Worm (Caenorhabditis elegans) whole organism, young adult: ENCODE data around the gene Y22D7AL.11.

Experiments
- B0019.2 ChIP-seq: fragments of 200-800 bp; sonication (Bioruptor generic); conservative IDR thresholded peaks from 2 replicates; pipeline ENCODE4 v1.3.6; 2022; ENCODE audit warnings: missing genetic modification reagents, missing genetic modification characterization, missing compliant biosample characterization
- F33H1.4 ChIP-seq: fragments of 200-800 bp; sonication (Bioruptor generic); IDR thresholded peaks from 2 replicates; pipeline ENCODE4 v1.3.6; 2022; ENCODE audit warnings: missing genetic modification reagents, missing genetic modification characterization, missing compliant biosample characterization
- F52B5.7 ChIP-seq: sonication (generic microtip); optimal IDR thresholded peaks from 2 replicates; lab custom pipeline; 2016; ENCODE audit warnings: mild to moderate bottlenecking, missing genetic modification characterization, missing compliant biosample characterization
- K11D2.4 ChIP-seq: fragments of 200-800 bp; sonication (Bioruptor generic); IDR thresholded peaks from 2 replicates; pipeline ENCODE4 v1.3.6; 2022; ENCODE audit warnings: missing genetic modification reagents, missing genetic modification characterization, missing compliant biosample characterization
- Y56A3A.18 ChIP-seq: fragments of 200-800 bp; sonication (Bioruptor generic); IDR thresholded peaks from 2 replicates; pipeline ENCODE4 v1.3.6; 2022; ENCODE audit warnings: missing genetic modification reagents, missing genetic modification characterization, missing compliant biosample characterization
- aptf-3 ChIP-seq: fragments of 200-800 bp; sonication (Bioruptor generic); IDR thresholded peaks from 2 replicates; pipeline ENCODE4 v1.3.6; 2022; ENCODE audit warnings: missing genetic modification characterization, missing compliant biosample characterization
- attf-3 ChIP-seq: fragments of 200-800 bp; sonication (Bioruptor generic); conservative IDR thresholded peaks from 2 replicates; pipeline ENCODE4 v1.3.6; 2022; ENCODE audit warnings: missing genetic modification reagents, missing genetic modification characterization, missing compliant biosample characterization
- attf-5 ChIP-seq: fragments of 200-800 bp; sonication (Bioruptor generic); optimal IDR thresholded peaks from 2 replicates; lab custom pipeline; 2018; ENCODE audit warnings: mild to moderate bottlenecking, missing genetic modification characterization, missing compliant biosample characterization
- ceh-27 ChIP-seq: fragments of 200-800 bp; sonication (Bioruptor generic); optimal IDR thresholded peaks from 2 replicates; lab custom pipeline; 2018; ENCODE audit warnings: mild to moderate bottlenecking, missing genetic modification characterization, moderate library complexity, missing compliant biosample characterization
- efl-1 ChIP-seq: fragments of 150-350 bp; optimal IDR thresholded peaks from 2 replicates; lab custom pipeline; 2014; ENCODE audit warnings: missing biosample characterization, missing genetic modification reagents, missing genetic modification characterization
- egl-44 ChIP-seq: fragments of 200-800 bp; sonication (Bioruptor generic); IDR thresholded peaks from 2 replicates; pipeline ENCODE4 v1.3.6; 2022; ENCODE audit warnings: missing genetic modification reagents, missing genetic modification characterization, missing compliant biosample characterization
- egrh-3 ChIP-seq: fragments of 200-800 bp; sonication (Bioruptor generic); IDR thresholded peaks from 2 replicates; pipeline ENCODE4 v1.3.6; 2022; ENCODE audit warnings: missing genetic modification reagents, missing genetic modification characterization, missing compliant biosample characterization
- fkh-3 ChIP-seq: sonication (generic microtip); optimal IDR thresholded peaks from 2 replicates; lab custom pipeline; 2016; ENCODE audit warnings: mild to moderate bottlenecking, missing genetic modification characterization, missing compliant biosample characterization
- gei-17 ChIP-seq: fragments of 200-800 bp; sonication (Bioruptor generic); optimal IDR thresholded peaks from 2 replicates; lab custom pipeline; 2018; ENCODE audit warnings: mild to moderate bottlenecking, missing genetic modification characterization, missing compliant biosample characterization
- him-1 ChIP-seq: sonication (generic microtip); optimal IDR thresholded peaks from 2 replicates; lab custom pipeline; 2016; ENCODE audit warnings: missing genotype, missing genetic modification reagents, missing genetic modification characterization, missing compliant biosample characterization
- hlh-26 ChIP-seq: fragments of 200-800 bp; sonication (Bioruptor generic); conservative IDR thresholded peaks from 2 replicates; pipeline ENCODE4 v1.3.6; 2022; ENCODE audit warnings: missing genetic modification reagents, missing genetic modification characterization, missing compliant biosample characterization
- let-607 ChIP-seq, 2 experiments: fragments of 200-800 bp in 1 of 2; sonication (Bioruptor generic) in 1 of 2; sonication (generic microtip) in 1 of 2; optimal IDR thresholded peaks; 2 replicates each; lab custom pipeline; 2016 to 2018; ENCODE audit warnings: mild to moderate bottlenecking in 2 of 2, missing compliant biosample characterization in 2 of 2, missing genetic modification characterization in 2 of 2, moderate library complexity in 2 of 2, missing genotype in 1 of 2
- lin-26 ChIP-seq: fragments of 200-800 bp; sonication (Bioruptor generic); IDR thresholded peaks from 2 replicates; pipeline ENCODE4 v1.3.6; 2022; ENCODE audit warnings: missing genetic modification reagents, missing genetic modification characterization, missing compliant biosample characterization
- lir-1 ChIP-seq: fragments of 200-800 bp; sonication (Bioruptor generic); conservative IDR thresholded peaks from 2 replicates; pipeline ENCODE4 v1.3.6; 2022; ENCODE audit warnings: missing genetic modification reagents, missing genetic modification characterization, missing compliant biosample characterization
- lsy-27 ChIP-seq: sonication (generic microtip); optimal IDR thresholded peaks from 2 replicates; lab custom pipeline; 2017; ENCODE audit warnings: missing genetic modification characterization, mild to moderate bottlenecking, missing compliant biosample characterization, antibody characterized with exemption, missing genotype, borderline replicate concordance; ENCODE audit not compliant: insufficient read depth
- madf-10 ChIP-seq: sonication (generic microtip); optimal IDR thresholded peaks from 2 replicates; lab custom pipeline; 2016; ENCODE audit warnings: mild to moderate bottlenecking, missing genetic modification characterization, missing compliant biosample characterization
- mes-4 ChIP-seq: sonication (generic microtip); optimal IDR thresholded peaks from 2 replicates; lab custom pipeline; 2016; ENCODE audit warnings: missing genotype, missing genetic modification characterization, missing compliant biosample characterization
- nhr-179 ChIP-seq: sonication (generic microtip); optimal IDR thresholded peaks from 2 replicates; lab custom pipeline; 2016; ENCODE audit warnings: mild to moderate bottlenecking, missing genetic modification characterization, missing compliant biosample characterization
- nhr-90 ChIP-seq: sonication (generic microtip); optimal IDR thresholded peaks from 2 replicates; lab custom pipeline; 2016; ENCODE audit warnings: missing genotype, mild to moderate bottlenecking, missing genetic modification characterization, missing compliant biosample characterization
- pha-4 ChIP-seq: fragments of 150-350 bp; sonication (generic microtip); optimal IDR thresholded peaks from 2 replicates; lab custom pipeline; 2014; ENCODE audit warnings: missing biosample characterization, missing genetic modification reagents, missing genetic modification characterization
- sea-2 ChIP-seq: fragments of 200-800 bp; sonication (Bioruptor generic); IDR thresholded peaks from 2 replicates; pipeline ENCODE4 v1.3.6; 2022; ENCODE audit warnings: missing genetic modification characterization, missing compliant biosample characterization
- snpc-4 ChIP-seq, 5 experiments: fragments of 150-350 bp in 1 of 5; sonication (generic microtip) in 4 of 5; optimal IDR thresholded peaks; 2 replicates each; lab custom pipeline; 2014 to 2018; ENCODE audit warnings: missing genetic modification characterization in 5 of 5, missing biosample characterization in 3 of 5, antibody characterized with exemption in 2 of 5, mild to moderate bottlenecking in 2 of 5, missing compliant biosample characterization in 2 of 5, missing genotype in 2 of 5, moderate library complexity in 2 of 5, missing genetic modification reagents in 1 of 5
- somi-1 ChIP-seq: fragments of 200-800 bp; sonication (Bioruptor generic); optimal IDR thresholded peaks from 2 replicates; lab custom pipeline; 2018; ENCODE audit warnings: mild to moderate bottlenecking, missing genetic modification characterization, missing compliant biosample characterization
- tbx-9 ChIP-seq: sonication (generic microtip); optimal IDR thresholded peaks from 2 replicates; lab custom pipeline; 2016; ENCODE audit warnings: borderline replicate concordance, missing genetic modification characterization, inconsistent platforms, missing compliant biosample characterization
- unc-130 ChIP-seq: sonication (generic microtip); optimal IDR thresholded peaks from 2 replicates; lab custom pipeline; 2016; ENCODE audit warnings: missing genetic modification reagents, missing genetic modification characterization, missing compliant biosample characterization
- unc-62 ChIP-seq: fragments of 150-350 bp; optimal IDR thresholded peaks from 2 replicates; lab custom pipeline; 2014; ENCODE audit warnings: missing biosample characterization, missing genetic modification reagents, missing genetic modification characterization
- xnd-1 ChIP-seq: sonication (generic microtip); optimal IDR thresholded peaks from 2 replicates; lab custom pipeline; 2016; ENCODE audit warnings: missing genotype, missing genetic modification reagents, missing genetic modification characterization, missing compliant biosample characterization
- zfh-2 ChIP-seq: fragments of 200-800 bp; sonication (Bioruptor generic); conservative IDR thresholded peaks from 2 replicates; pipeline ENCODE4 v1.3.6; 2022; ENCODE audit warnings: missing genetic modification reagents, missing genetic modification characterization, missing compliant biosample characterization
- zim-3 ChIP-seq: sonication (generic microtip); optimal IDR thresholded peaks from 2 replicates; lab custom pipeline; 2017; ENCODE audit warnings: mild to moderate bottlenecking, missing genetic modification characterization, moderate library complexity, missing compliant biosample characterization
- ztf-22 ChIP-seq: fragments of 200-800 bp; sonication (Bioruptor generic); optimal IDR thresholded peaks from 2 replicates; lab custom pipeline; 2018; ENCODE audit warnings: mild to moderate bottlenecking, missing genetic modification characterization, moderate library complexity, missing compliant biosample characterization
- ztf-25 ChIP-seq: fragments of 200-800 bp; sonication (Bioruptor generic); IDR thresholded peaks from 2 replicates; pipeline ENCODE4 v1.3.6; 2022; ENCODE audit warnings: missing genetic modification reagents, missing genetic modification characterization, missing compliant biosample characterization
- ztf-26 ChIP-seq: sonication (generic microtip); optimal IDR thresholded peaks from 2 replicates; lab custom pipeline; 2017; ENCODE audit warnings: missing genetic modification characterization, missing compliant biosample characterization
- ztf-28 ChIP-seq: fragments of 200-800 bp; sonication (Bioruptor generic); IDR thresholded peaks from 2 replicates; pipeline ENCODE4 v1.3.6; 2022; ENCODE audit warnings: missing genetic modification reagents, missing genetic modification characterization, missing compliant biosample characterization

Y22D7AL.11 gene

ce11 chrIII:1618915-1619314 is 15.3 kb downstream of the Y22D7AL.11 start, which contains the start of gene Y22D7AL.10 (continued):
- TF ChIP-seq tbx-9 (tag; lab: Kevin White, UChicago) (peak; percentile 64), ztf-26 (peak; percentile 96), fkh-3 (peak; percentile 69), aptf-3 (GFP tag; lab: Robert Waterston, UW) (0 out of 2 replicates have a peak, but pooled peaks have one; percentile 41), snpc-4 (GFP tag; optimal IDR thresholded peaks at IDR 0.05; lab: Kevin White, UChicago) (peak; percentile 73), snpc-4 (tag; optimal IDR thresholded peaks at IDR 0.05; lab: Kevin White, UChicago) (peak in 3 of 4 experiments; percentile 60 to 90 (median 77)), lin-26 (GFP tag; lab: Robert Waterston, UW) (peak; percentile 81), lir-1 (GFP tag; lab: Robert Waterston, UW) (peak; percentile 97), sea-2 (GFP tag; lab: Robert Waterston, UW) (peak; percentile 68; the same call in 1 of the 2 replicates), nhr-90 (tag; lab: Kevin White, UChicago) (peak; percentile 82), Y56A3A.18 (GFP tag; lab: Robert Waterston, UW) (peak; percentile 97), egl-44 (GFP tag; lab: Robert Waterston, UW) (peak; percentile 93), zim-3 (peak; percentile 93), F33H1.4 (GFP tag; lab: Robert Waterston, UW) (peak; percentile 88), nhr-179 (tag; lab: Kevin White, UChicago) (no peak), egrh-3 (GFP tag; lab: Robert Waterston, UW) (peak; percentile 80), xnd-1 (peak; percentile 93), unc-130 (GFP tag; lab: Kevin White, UChicago) (peak; percentile 98), lsy-27 (peak; percentile 48), him-1 (tag; lab: Kevin White, UChicago) (peak; percentile 68), somi-1 (peak; percentile 96), F52B5.7 (tag; lab: Kevin White, UChicago) (peak; percentile 94), ceh-27 (GFP tag; lab: Kevin White, UChicago) (peak; percentile 98), zfh-2 (GFP tag; lab: Robert Waterston, UW) (peak; percentile 99), B0019.2 (GFP tag; lab: Robert Waterston, UW) (peak; percentile 91), K11D2.4 (GFP tag; lab: Robert Waterston, UW) (peak; percentile 97), attf-3 (GFP tag; lab: Robert Waterston, UW) (peak; percentile 86), efl-1 (GFP tag; lab: Kevin White, UChicago) (peak; percentile 94), hlh-26 (GFP tag; lab: Robert Waterston, UW) (no peak), madf-10 (tag; lab: Kevin White, UChicago) (peak; percentile 92), unc-62 (GFP tag; lab: Kevin White, UChicago) (no peak)

- TF ChIP-seq let-607 (tag; optimal IDR thresholded peaks at IDR 0.05; lab: Kevin White, UChicago) = no peak
- TF ChIP-seq pha-4 (tag; lab: Kevin White, UChicago) = no peak
- no peak for TF ChIP-seq attf-5 (GFP tag; lab: Kevin White, UChicago)
- TF ChIP-seq ztf-22 (GFP tag; lab: Kevin White, UChicago) = no peak
- no peak for TF ChIP-seq hlh-26 (GFP tag; lab: Robert Waterston, UW)
- no peak for TF ChIP-seq ztf-28 (GFP tag; lab: Robert Waterston, UW)
- TF ChIP-seq K11D2.4 (GFP tag; lab: Robert Waterston, UW) = no peak
- no peak for TF ChIP-seq egl-44 (GFP tag; lab: Robert Waterston, UW)
- TF ChIP-seq ztf-25 = no peak
- no peak for TF ChIP-seq gei-17 (GFP tag; lab: Kevin White, UChicago)
- TF ChIP-seq mes-4 (tag; lab: Kevin White, UChicago) = no peak
Observed at ce11 chrIII:1618312-1618711, 15.9 kb downstream of the Y22D7AL.11 start.
